Worm (Caenorhabditis elegans) whole organism, midembryonic: ENCODE data around the gene T07F8.1.

Experiments
- T22C8.4 ChIP-seq: fragments of 200-800 bp; sonication (Bioruptor generic); IDR thresholded peaks from 2 replicates; pipeline ENCODE4 v1.3.6; 2022; ENCODE audit warnings: missing genetic modification characterization, missing compliant biosample characterization
- cog-1 ChIP-seq: sonication (generic microtip); optimal IDR thresholded peaks from 2 replicates; lab custom pipeline; 2016; ENCODE audit warnings: missing genetic modification characterization, missing compliant biosample characterization
- flt-1 ChIP-seq: fragments of 200-800 bp; sonication (Bioruptor generic); IDR thresholded peaks from 2 replicates; pipeline ENCODE4 v1.3.6; 2022; ENCODE audit warnings: missing genetic modification characterization, missing compliant biosample characterization
- klf-2 ChIP-seq: fragments of 200-800 bp; sonication (Bioruptor generic); conservative IDR thresholded peaks from 2 replicates; pipeline ENCODE4 v1.3.6; 2022; ENCODE audit warnings: missing genetic modification reagents, missing genetic modification characterization, missing compliant biosample characterization
- med-1 ChIP-seq: sonication (generic microtip); optimal IDR thresholded peaks from 2 replicates; lab custom pipeline; 2017; ENCODE audit warnings: missing genetic modification characterization, mild to moderate bottlenecking, missing compliant biosample characterization, antibody characterized with exemption, missing genetic modification reagents; ENCODE audit not compliant: insufficient read depth
- ref-1 ChIP-seq: fragments of 200-800 bp; sonication (Bioruptor generic); conservative IDR thresholded peaks from 2 replicates; pipeline ENCODE4 v1.3.6; 2022; ENCODE audit warnings: missing genetic modification reagents, missing genetic modification characterization, missing compliant biosample characterization
- tab-1 ChIP-seq: fragments of 200-800 bp; sonication (Bioruptor generic); IDR thresholded peaks from 2 replicates; pipeline ENCODE4 v1.3.6; 2022; ENCODE audit warnings: missing genetic modification characterization, missing compliant biosample characterization
- ztf-23 ChIP-seq: fragments of 200-800 bp; sonication (Bioruptor generic); IDR thresholded peaks from 2 replicates; pipeline ENCODE4 v1.3.6; 2022; ENCODE audit warnings: missing genetic modification reagents, missing genetic modification characterization, missing compliant biosample characterization
- ztf-29 ChIP-seq: fragments of 200-800 bp; sonication (Bioruptor generic); IDR thresholded peaks from 2 replicates; pipeline ENCODE4 v1.3.6; 2022; ENCODE audit warnings: missing genetic modification reagents, missing genetic modification characterization, missing compliant biosample characterization

T07F8.1 gene

ce11 chrII:7183493-7184272 is 35.5 kb downstream of the T07F8.1 start, which contains the start of gene pdl-1:
pdl-1 (plus strand) TSS chrII:7183801.
- TF ChIP-seq cog-1 (peak; percentile 91), tab-1 (GFP tag; lab: Robert Waterston, UW) (peak; percentile 97), klf-2 (GFP tag; lab: Robert Waterston, UW) (peak; percentile 94), ztf-23 (GFP tag; lab: Robert Waterston, UW) (peak; percentile 96), flt-1 (GFP tag; lab: Robert Waterston, UW) (peak; percentile 98), med-1 (peak; percentile 63), ztf-29 (peak; percentile 94), ref-1 (GFP tag; lab: Robert Waterston, UW) (peak; percentile 94), T22C8.4 (GFP tag; lab: Robert Waterston, UW) (peak; percentile 95)

ce11 chrII:7186117-7186516 is 37.9 kb downstream of the T07F8.1 start:
- no peak for TF ChIP-seq ztf-29
- TF ChIP-seq T22C8.4 (GFP tag; lab: Robert Waterston, UW), result no peak
- TF ChIP-seq med-1, result no peak
- no peak for TF ChIP-seq tab-1 (GFP tag; lab: Robert Waterston, UW)
- no peak for TF ChIP-seq cog-1
- TF ChIP-seq ztf-23 (GFP tag; lab: Robert Waterston, UW), result no peak
- TF ChIP-seq ref-1 (GFP tag; lab: Robert Waterston, UW), result no peak
- TF ChIP-seq flt-1 (GFP tag; lab: Robert Waterston, UW), result no peak
- no peak for TF ChIP-seq klf-2 (GFP tag; lab: Robert Waterston, UW)

- TF ChIP-seq ztf-29 (no peak), cog-1 (no peak), flt-1 (GFP tag; lab: Robert Waterston, UW) (no peak), klf-2 (GFP tag; lab: Robert Waterston, UW) (no peak), tab-1 (GFP tag; lab: Robert Waterston, UW) (no peak), ref-1 (GFP tag; lab: Robert Waterston, UW) (no peak), ztf-23 (GFP tag; lab: Robert Waterston, UW) (no peak), med-1 (no peak), T22C8.4 (GFP tag; lab: Robert Waterston, UW) (no peak)
Measured at ce11 chrII:7187110-7187509, 38.9 kb downstream of the T07F8.1 start, which contains the start of gene C27H5.6. C27H5.6 (minus strand) TSS chrII:7187210.

ce11 chrII:7189120-7189519 is 40.9 kb downstream of the T07F8.1 start, which contains the start of gene E04F6.4:
E04F6.4 (plus strand) TSS chrII:7189420.
- TF ChIP-seq klf-2 (GFP tag; lab: Robert Waterston, UW), result no peak
- TF ChIP-seq ztf-29, result no peak
- TF ChIP-seq med-1, result no peak
- no peak for TF ChIP-seq ztf-23 (GFP tag; lab: Robert Waterston, UW)
- TF ChIP-seq cog-1, result no peak
- TF ChIP-seq T22C8.4 (GFP tag; lab: Robert Waterston, UW), result no peak
- TF ChIP-seq tab-1 (GFP tag; lab: Robert Waterston, UW), result no peak
- TF ChIP-seq flt-1 (GFP tag; lab: Robert Waterston, UW), result no peak
- no peak for TF ChIP-seq ref-1 (GFP tag; lab: Robert Waterston, UW)

ce11 chrII:7195541-7195940 is 47.3 kb downstream of the T07F8.1 start, which contains the start of gene acdh-12:
acdh-12 (minus strand) TSS chrII:7195641.
- TF ChIP-seq med-1 (no peak), klf-2 (GFP tag; lab: Robert Waterston, UW) (no peak), cog-1 (no peak), tab-1 (GFP tag; lab: Robert Waterston, UW) (no peak), ref-1 (GFP tag; lab: Robert Waterston, UW) (no peak), flt-1 (GFP tag; lab: Robert Waterston, UW) (no peak), ztf-29 (no peak), ztf-23 (GFP tag; lab: Robert Waterston, UW) (no peak), T22C8.4 (GFP tag; lab: Robert Waterston, UW) (no peak)

- TF ChIP-seq med-1 (no peak), ref-1 (GFP tag; lab: Robert Waterston, UW) (no peak), T22C8.4 (GFP tag; lab: Robert Waterston, UW) (no peak), flt-1 (GFP tag; lab: Robert Waterston, UW) (no peak), tab-1 (GFP tag; lab: Robert Waterston, UW) (no peak), cog-1 (no peak), klf-2 (GFP tag; lab: Robert Waterston, UW) (no peak), ztf-23 (GFP tag; lab: Robert Waterston, UW) (no peak), ztf-29 (no peak)
Measured at ce11 chrII:7196040-7196439, 47.8 kb downstream of the T07F8.1 start, which contains the start of gene maoc-1. maoc-1 (plus strand) TSS chrII:7196276.

ce11 chrII:7197434-7197833 is 49.2 kb downstream of the T07F8.1 start:
- TF ChIP-seq klf-2 (GFP tag; lab: Robert Waterston, UW), result no peak
- TF ChIP-seq flt-1 (GFP tag; lab: Robert Waterston, UW), result no peak
- TF ChIP-seq T22C8.4 (GFP tag; lab: Robert Waterston, UW), result no peak
- TF ChIP-seq cog-1, result no peak
- TF ChIP-seq ztf-29, result no peak
- TF ChIP-seq tab-1 (GFP tag; lab: Robert Waterston, UW), result no peak
- TF ChIP-seq med-1, result no peak
- TF ChIP-seq ztf-23 (GFP tag; lab: Robert Waterston, UW), result no peak
- TF ChIP-seq ref-1 (GFP tag; lab: Robert Waterston, UW), result no peak

- TF ChIP-seq ztf-23 (GFP tag; lab: Robert Waterston, UW) (no peak), flt-1 (GFP tag; lab: Robert Waterston, UW) (no peak), ztf-29 (no peak), T22C8.4 (GFP tag; lab: Robert Waterston, UW) (no peak)
Measured at ce11 chrII:7199308-7199707, 51.1 kb downstream of the T07F8.1 start, which contains the start of gene E04F6.6. E04F6.6 (minus strand) TSS chrII:7199565.

- TF ChIP-seq ztf-23 (GFP tag; lab: Robert Waterston, UW) (peak; percentile 94), med-1 (peak; percentile 61), klf-2 (GFP tag; lab: Robert Waterston, UW) (peak; percentile 86), T22C8.4 (GFP tag; lab: Robert Waterston, UW) (peak; percentile 92), flt-1 (GFP tag; lab: Robert Waterston, UW) (peak; percentile 95), ref-1 (GFP tag; lab: Robert Waterston, UW) (peak; percentile 82), cog-1 (peak; percentile 74), ztf-29 (peak; percentile 85), tab-1 (GFP tag; lab: Robert Waterston, UW) (peak; percentile 96)
Measured at ce11 chrII:7200051-7200599, 51.9 kb downstream of the T07F8.1 start, which contains the start of gene pcrg-1. pcrg-1 (plus strand) TSS chrII:7200549.
